Worm (Caenorhabditis elegans) whole organism, young adult: ENCODE results near the gene vha-13.

Experiments used
- B0336.3 ChIP-seq: fragments of 200-800 bp; sonication (Bioruptor generic); IDR thresholded peaks from 2 replicates; pipeline ENCODE4 v1.3.6; 2022; ENCODE audit warnings: missing genetic modification characterization, missing compliant biosample characterization
- C06A6.2 ChIP-seq: fragments of 200-800 bp; sonication (Bioruptor generic); conservative IDR thresholded peaks from 2 replicates; pipeline ENCODE4 v1.3.6; 2022; ENCODE audit warnings: missing genetic modification characterization, missing compliant biosample characterization
- F52B5.7 ChIP-seq: sonication (generic microtip); optimal IDR thresholded peaks from 2 replicates; lab custom pipeline; 2016; ENCODE audit warnings: mild to moderate bottlenecking, missing genetic modification characterization, missing compliant biosample characterization
- F55B11.4 ChIP-seq: sonication (generic microtip); optimal IDR thresholded peaks from 2 replicates; lab custom pipeline; 2016; ENCODE audit warnings: missing compliant biosample characterization, missing genetic modification characterization, borderline replicate concordance; ENCODE audit not compliant: insufficient read depth
- K11D2.4 ChIP-seq: fragments of 200-800 bp; sonication (Bioruptor generic); IDR thresholded peaks from 2 replicates; pipeline ENCODE4 v1.3.6; 2022; ENCODE audit warnings: missing genetic modification reagents, missing genetic modification characterization, missing compliant biosample characterization
- K12H6.12 ChIP-seq: fragments of 200-800 bp; sonication (Bioruptor generic); optimal IDR thresholded peaks from 2 replicates; lab custom pipeline; 2018; ENCODE audit warnings: mild to moderate bottlenecking, missing genetic modification characterization, missing compliant biosample characterization
- T26A5.8 ChIP-seq: sonication (generic microtip); optimal IDR thresholded peaks from 2 replicates; lab custom pipeline; 2016; ENCODE audit warnings: missing genetic modification characterization, missing compliant biosample characterization
- Y79H2A.3 ChIP-seq: fragments of 200-800 bp; sonication (Bioruptor generic); conservative IDR thresholded peaks from 2 replicates; pipeline ENCODE4 v1.3.6; 2022; ENCODE audit warnings: missing genetic modification reagents, missing genetic modification characterization, missing compliant biosample characterization
- ZK185.1 ChIP-seq: sonication (generic microtip); optimal IDR thresholded peaks from 2 replicates; lab custom pipeline; 2016; ENCODE audit warnings: mild to moderate bottlenecking, missing genetic modification characterization, missing compliant biosample characterization; ENCODE audit not compliant: poor library complexity, severe bottlenecking
- attf-6 ChIP-seq: fragments of 200-800 bp; sonication (Bioruptor generic); IDR thresholded peaks from 2 replicates; pipeline ENCODE4 v1.3.6; 2022; ENCODE audit warnings: missing genetic modification reagents, missing genetic modification characterization, missing compliant biosample characterization
- ceh-100 ChIP-seq: fragments of 200-800 bp; sonication (Bioruptor generic); IDR thresholded peaks from 2 replicates; pipeline ENCODE4 v1.3.6; 2022; ENCODE audit warnings: missing genetic modification reagents, missing genetic modification characterization, missing compliant biosample characterization
- ceh-27 ChIP-seq: fragments of 200-800 bp; sonication (Bioruptor generic); optimal IDR thresholded peaks from 2 replicates; lab custom pipeline; 2018; ENCODE audit warnings: mild to moderate bottlenecking, missing genetic modification characterization, moderate library complexity, missing compliant biosample characterization
- ceh-40 ChIP-seq: fragments of 200-800 bp; sonication (Bioruptor generic); IDR thresholded peaks from 2 replicates; pipeline ENCODE4 v1.3.6; 2022; ENCODE audit warnings: missing genetic modification characterization, missing compliant biosample characterization
- ceh-79 ChIP-seq: sonication (generic microtip); optimal IDR thresholded peaks from 2 replicates; lab custom pipeline; 2017; ENCODE audit warnings: mild to moderate bottlenecking, missing genetic modification characterization, missing compliant biosample characterization
- chd-7 ChIP-seq: sonication (generic microtip); optimal IDR thresholded peaks from 2 replicates; lab custom pipeline; 2016; ENCODE audit warnings: mild to moderate bottlenecking, missing genetic modification characterization, moderate library complexity, missing compliant biosample characterization
- die-1 ChIP-seq: sonication (generic microtip); optimal IDR thresholded peaks from 2 replicates; lab custom pipeline; 2016; ENCODE audit warnings: missing genotype, mild to moderate bottlenecking, missing genetic modification characterization, missing compliant biosample characterization
- dox-1 ChIP-seq: fragments of 200-800 bp; sonication (Bioruptor generic); IDR thresholded peaks from 2 replicates; pipeline ENCODE4 v1.3.6; 2022; ENCODE audit warnings: missing genetic modification reagents, missing genetic modification characterization, missing compliant biosample characterization
- dpff-1 ChIP-seq: sonication (generic microtip); optimal IDR thresholded peaks from 2 replicates; lab custom pipeline; 2017; ENCODE audit warnings: mild to moderate bottlenecking, missing genetic modification characterization, missing compliant biosample characterization
- egrh-3 ChIP-seq: fragments of 200-800 bp; sonication (Bioruptor generic); IDR thresholded peaks from 2 replicates; pipeline ENCODE4 v1.3.6; 2022; ENCODE audit warnings: missing genetic modification reagents, missing genetic modification characterization, missing compliant biosample characterization
- gei-17 ChIP-seq: fragments of 200-800 bp; sonication (Bioruptor generic); optimal IDR thresholded peaks from 2 replicates; lab custom pipeline; 2018; ENCODE audit warnings: mild to moderate bottlenecking, missing genetic modification characterization, missing compliant biosample characterization
- hlh-12 ChIP-seq: sonication (generic microtip); optimal IDR thresholded peaks from 2 replicates; lab custom pipeline; 2016; ENCODE audit warnings: missing genetic modification characterization, missing compliant biosample characterization
- hlh-26 ChIP-seq: fragments of 200-800 bp; sonication (Bioruptor generic); conservative IDR thresholded peaks from 2 replicates; pipeline ENCODE4 v1.3.6; 2022; ENCODE audit warnings: missing genetic modification reagents, missing genetic modification characterization, missing compliant biosample characterization
- hmg-1.2 ChIP-seq: fragments of 200-800 bp; sonication (Bioruptor generic); IDR thresholded peaks from 2 replicates; pipeline ENCODE4 v1.3.6; 2022; ENCODE audit warnings: missing genetic modification reagents, missing genetic modification characterization, missing compliant biosample characterization
- hmg-20 ChIP-seq: fragments of 200-800 bp; sonication (Bioruptor generic); IDR thresholded peaks from 2 replicates; pipeline ENCODE4 v1.3.6; 2022; ENCODE audit warnings: missing genetic modification reagents, missing genetic modification characterization, missing compliant biosample characterization
- let-607 ChIP-seq, 2 experiments: fragments of 200-800 bp in 1 of 2; sonication (Bioruptor generic) in 1 of 2; sonication (generic microtip) in 1 of 2; optimal IDR thresholded peaks; 2 replicates each; lab custom pipeline; 2016 to 2018; ENCODE audit warnings: mild to moderate bottlenecking in 2 of 2, missing compliant biosample characterization in 2 of 2, missing genetic modification characterization in 2 of 2, moderate library complexity in 2 of 2, missing genotype in 1 of 2
- lin-35 ChIP-seq, 3 experiments: fragments of 150-350 bp in 2 of 3; sonication (generic microtip) in 1 of 3; optimal IDR thresholded peaks; 2 replicates each; lab custom pipeline; 2014 to 2018; ENCODE audit warnings: missing biosample characterization in 3 of 3, missing genetic modification characterization in 3 of 3, missing genetic modification reagents in 3 of 3
- lin-40 ChIP-seq: sonication (generic microtip); optimal IDR thresholded peaks from 2 replicates; lab custom pipeline; 2016; ENCODE audit warnings: missing genetic modification characterization, mild to moderate bottlenecking, missing compliant biosample characterization, missing genotype, missing genetic modification reagents
- lin-54 ChIP-seq: fragments of 200-800 bp; sonication (Bioruptor generic); optimal IDR thresholded peaks from 2 replicates; lab custom pipeline; 2018; ENCODE audit warnings: mild to moderate bottlenecking, missing genetic modification characterization, missing compliant biosample characterization
- lsy-27 ChIP-seq: sonication (generic microtip); optimal IDR thresholded peaks from 2 replicates; lab custom pipeline; 2017; ENCODE audit warnings: missing genetic modification characterization, mild to moderate bottlenecking, missing compliant biosample characterization, antibody characterized with exemption, missing genotype, borderline replicate concordance; ENCODE audit not compliant: insufficient read depth
- mcd-1 ChIP-seq: fragments of 200-800 bp; sonication (Bioruptor generic); IDR thresholded peaks from 2 replicates; pipeline ENCODE4 v1.3.6; 2022; ENCODE audit warnings: missing genetic modification reagents, missing genetic modification characterization, missing compliant biosample characterization
- mxl-1 ChIP-seq: sonication (generic microtip); optimal IDR thresholded peaks from 2 replicates; lab custom pipeline; 2016; ENCODE audit warnings: missing genetic modification characterization, missing compliant biosample characterization
- nhr-80 ChIP-seq: sonication (generic microtip); optimal IDR thresholded peaks from 2 replicates; lab custom pipeline; 2016; ENCODE audit warnings: missing genetic modification characterization, missing compliant biosample characterization
- pbrm-1 ChIP-seq: fragments of 200-800 bp; sonication (Bioruptor generic); IDR thresholded peaks from 2 replicates; pipeline ENCODE4 v1.3.6; 2022; ENCODE audit warnings: missing genetic modification reagents, missing genetic modification characterization, missing compliant biosample characterization
- sea-2 ChIP-seq: fragments of 200-800 bp; sonication (Bioruptor generic); IDR thresholded peaks from 2 replicates; pipeline ENCODE4 v1.3.6; 2022; ENCODE audit warnings: missing genetic modification characterization, missing compliant biosample characterization
- snpc-4 ChIP-seq, 5 experiments: fragments of 150-350 bp in 1 of 5; sonication (generic microtip) in 4 of 5; optimal IDR thresholded peaks; 2 replicates each; lab custom pipeline; 2014 to 2018; ENCODE audit warnings: missing genetic modification characterization in 5 of 5, missing biosample characterization in 3 of 5, antibody characterized with exemption in 2 of 5, mild to moderate bottlenecking in 2 of 5, missing compliant biosample characterization in 2 of 5, missing genotype in 2 of 5, moderate library complexity in 2 of 5, missing genetic modification reagents in 1 of 5
- somi-1 ChIP-seq: fragments of 200-800 bp; sonication (Bioruptor generic); optimal IDR thresholded peaks from 2 replicates; lab custom pipeline; 2018; ENCODE audit warnings: mild to moderate bottlenecking, missing genetic modification characterization, missing compliant biosample characterization
- tbp1 ChIP-seq: fragments of 200-800 bp; sonication (Bioruptor generic); optimal IDR thresholded peaks from 2 replicates; lab custom pipeline; 2018; ENCODE audit warnings: mild to moderate bottlenecking, missing genetic modification characterization, missing compliant biosample characterization
- tlf-1 ChIP-seq: fragments of 200-800 bp; sonication (Bioruptor generic); optimal IDR thresholded peaks from 2 replicates; lab custom pipeline; 2018; ENCODE audit warnings: mild to moderate bottlenecking, missing genetic modification characterization, missing compliant biosample characterization
- xnd-1 ChIP-seq: sonication (generic microtip); optimal IDR thresholded peaks from 2 replicates; lab custom pipeline; 2016; ENCODE audit warnings: missing genotype, missing genetic modification reagents, missing genetic modification characterization, missing compliant biosample characterization
- zfh-2 ChIP-seq: fragments of 200-800 bp; sonication (Bioruptor generic); conservative IDR thresholded peaks from 2 replicates; pipeline ENCODE4 v1.3.6; 2022; ENCODE audit warnings: missing genetic modification reagents, missing genetic modification characterization, missing compliant biosample characterization
- ztf-18 ChIP-seq: sonication (generic microtip); optimal IDR thresholded peaks from 2 replicates; lab custom pipeline; 2016; ENCODE audit warnings: missing genotype, mild to moderate bottlenecking, missing genetic modification characterization, missing compliant biosample characterization
- ztf-26 ChIP-seq: sonication (generic microtip); optimal IDR thresholded peaks from 2 replicates; lab custom pipeline; 2017; ENCODE audit warnings: missing genetic modification characterization, missing compliant biosample characterization

Gene vha-13

DNA sequence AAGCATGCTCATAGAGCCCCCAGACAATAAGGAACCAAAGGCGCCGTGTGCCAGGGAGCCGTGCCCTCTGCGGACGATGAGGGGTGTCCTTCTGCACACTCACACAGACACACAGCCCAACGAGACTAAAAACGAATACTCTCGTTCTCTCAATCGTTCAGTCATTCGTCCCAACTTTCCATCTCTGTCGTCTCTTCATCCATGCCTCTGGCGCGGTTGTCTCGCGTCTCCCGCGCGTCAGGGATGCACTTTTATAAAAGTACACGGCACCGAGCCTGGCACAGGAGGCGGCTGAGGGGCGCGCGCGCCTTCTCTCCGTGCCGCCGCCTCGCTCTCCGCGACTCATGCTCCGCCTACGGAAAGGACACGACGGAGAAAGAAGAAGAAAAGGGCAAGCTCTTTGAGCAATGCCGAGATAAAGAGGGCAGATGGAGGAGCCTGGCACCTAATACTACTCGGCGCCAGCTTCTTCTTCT is 15.0 kb downstream of the vha-13 start (continued):
- TF ChIP-seq dox-1 = 0 out of 2 replicates have a peak, but pooled peaks have one; percentile 39
- no peak for TF ChIP-seq hlh-26 (GFP tag; lab: Robert Waterston, UW)
- TF ChIP-seq lin-35 (GFP tag; optimal IDR thresholded peaks at IDR 0.05; lab: Kevin White, UChicago) = peak in 1 of 3 experiments; percentile 25
- TF ChIP-seq gei-17 = peak; percentile 40
- no peak for TF ChIP-seq hlh-12
- TF ChIP-seq K12H6.12 (tag; lab: Kevin White, UChicago) = peak; percentile 48
- 0 out of 2 replicates have a peak, but pooled peaks have one; percentile 40 for TF ChIP-seq pbrm-1 (GFP tag; lab: Robert Waterston, UW)
- TF ChIP-seq egrh-3 = peak; percentile 86
- TF ChIP-seq sea-2 (GFP tag; lab: Robert Waterston, UW) = no peak
- peak; percentile 28 for TF ChIP-seq nhr-80
- TF ChIP-seq hmg-20 (GFP tag; lab: Robert Waterston, UW) = 0 out of 2 replicates have a peak, but pooled peaks have one; percentile 34
- TF ChIP-seq ztf-26 (tag; lab: Kevin White, UChicago) = no peak
- TF ChIP-seq snpc-4 (GFP tag; optimal IDR thresholded peaks at IDR 0.05; lab: Kevin White, UChicago) = no peak
- TF ChIP-seq snpc-4 (tag; optimal IDR thresholded peaks at IDR 0.05; lab: Kevin White, UChicago) = peak in 2 of 4 experiments; percentile 55 to 58
- TF ChIP-seq die-1 = peak; percentile 16
- TF ChIP-seq ztf-18 (tag; lab: Kevin White, UChicago) = peak; percentile 36
- peak; percentile 66 for TF ChIP-seq lin-40 (tag; lab: Kevin White, UChicago)

DNA sequence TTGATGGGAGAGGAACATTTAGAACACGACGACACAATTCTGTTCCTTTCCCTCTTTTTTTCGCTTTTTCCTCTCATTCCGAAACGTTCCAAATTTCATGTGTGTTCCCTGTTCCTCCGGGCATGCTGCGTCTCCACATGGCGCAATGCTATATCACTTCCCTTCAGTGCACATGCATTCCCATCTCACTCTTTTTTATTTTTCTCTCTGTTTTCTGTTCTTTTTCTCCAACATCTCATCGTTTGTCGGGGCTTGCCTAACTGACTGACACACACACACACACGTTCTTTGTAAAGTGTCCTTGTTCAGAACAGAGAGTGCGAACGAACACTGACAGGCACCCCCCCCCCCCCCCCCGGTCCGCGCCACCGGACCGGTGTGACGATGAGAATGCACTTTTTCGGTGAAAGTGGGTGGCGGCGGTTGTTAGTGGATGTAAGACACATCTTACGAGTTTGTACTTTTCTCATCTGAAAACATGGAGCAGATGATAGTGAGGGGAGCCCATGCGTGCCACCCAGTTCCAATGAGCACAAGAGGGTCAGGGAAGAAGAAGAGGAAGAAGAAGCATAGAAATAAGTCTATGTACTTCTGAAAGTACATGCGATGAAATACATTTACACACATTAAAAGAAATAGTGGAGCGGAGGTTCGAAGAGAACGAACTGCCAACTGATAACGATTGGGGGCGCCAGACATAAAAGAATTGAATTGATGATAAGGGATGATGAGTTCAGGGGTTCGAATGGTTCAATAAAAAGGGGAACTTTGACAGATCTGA is 17.0 kb downstream of the vha-13 start:
- TF ChIP-seq ceh-27 (GFP tag; lab: Kevin White, UChicago) (peak; percentile 55), mcd-1 (0 out of 2 replicates have a peak, but pooled peaks have one; percentile 26), lin-35 (GFP tag; optimal IDR thresholded peaks at IDR 0.05; lab: Kevin White, UChicago) (peak in 1 of 3 experiments; percentile 40), K11D2.4 (GFP tag; lab: Robert Waterston, UW) (0 out of 2 replicates have a peak, but pooled peaks have one; percentile 30), zfh-2 (peak; percentile 98), let-607 (tag; optimal IDR thresholded peaks at IDR 0.05; lab: Kevin White, UChicago) (no peak), nhr-80 (peak; percentile 49), somi-1 (GFP tag; lab: Kevin White, UChicago) (peak; percentile 50), C06A6.2 (GFP tag; lab: Robert Waterston, UW) (0 out of 2 replicates have a peak, but pooled peaks have one; percentile 24), dox-1 (peak; percentile 45; the same call in 1 of the 2 replicates), chd-7 (peak; percentile 22), Y79H2A.3 (GFP tag; lab: Robert Waterston, UW) (no peak), snpc-4 (GFP tag; optimal IDR thresholded peaks at IDR 0.05; lab: Kevin White, UChicago) (no peak), snpc-4 (tag; optimal IDR thresholded peaks at IDR 0.05; lab: Kevin White, UChicago) (peak in 1 of 4 experiments; percentile 28), ZK185.1 (tag; lab: Kevin White, UChicago) (no peak), xnd-1 (tag; lab: Kevin White, UChicago) (no peak), K12H6.12 (tag; lab: Kevin White, UChicago) (peak; percentile 62), hmg-1.2 (peak; percentile 83), egrh-3 (peak; percentile 78; the same call in 1 of the 2 replicates), lin-40 (tag; lab: Kevin White, UChicago) (peak; percentile 70)

ce11 chrV:14369412-14369811 is 17.9 kb downstream of the vha-13 start:
- TF ChIP-seq die-1 (no peak), B0336.3 (no peak), ceh-100 (no peak), hlh-26 (GFP tag; lab: Robert Waterston, UW) (no peak), F55B11.4 (tag; lab: Kevin White, UChicago) (no peak), ceh-79 (tag; lab: Kevin White, UChicago) (no peak), attf-6 (GFP tag; lab: Robert Waterston, UW) (no peak), lsy-27 (tag; lab: Kevin White, UChicago) (no peak), sea-2 (GFP tag; lab: Robert Waterston, UW) (no peak), mxl-1 (tag; lab: Kevin White, UChicago) (no peak), ceh-40 (no peak), dpff-1 (tag; lab: Kevin White, UChicago) (no peak), mcd-1 (no peak), tlf-1 (no peak), tbp1 (no peak), lin-54 (GFP tag; lab: Kevin White, UChicago) (no peak), T26A5.8 (no peak), F52B5.7 (no peak)
